Worm (Caenorhabditis elegans) whole organism, young adult: Measurements from ENCODE around the gene lbp-7.

Experiments used
- F57C9.4 ChIP-seq: sonication (generic microtip); optimal IDR thresholded peaks from 2 replicates; lab custom pipeline; 2017; ENCODE audit warnings: mild to moderate bottlenecking, missing genetic modification characterization, missing compliant biosample characterization
- hrde-1 ChIP-seq: sonication (generic microtip); optimal IDR thresholded peaks from 2 replicates; lab custom pipeline; 2016; ENCODE audit warnings: missing genetic modification characterization, mild to moderate bottlenecking, missing compliant biosample characterization, moderate library complexity, missing genotype, missing genetic modification reagents, borderline replicate concordance
- lin-35 ChIP-seq, 3 experiments: fragments of 150-350 bp in 2 of 3; sonication (generic microtip) in 1 of 3; optimal IDR thresholded peaks; 2 replicates each; lab custom pipeline; 2014 to 2018; ENCODE audit warnings: missing biosample characterization in 3 of 3, missing genetic modification characterization in 3 of 3, missing genetic modification reagents in 3 of 3
- sdz-38 ChIP-seq: sonication (generic microtip); optimal IDR thresholded peaks from 2 replicates; lab custom pipeline; 2016; ENCODE audit warnings: missing genotype, missing genetic modification characterization, missing compliant biosample characterization

DNA sequence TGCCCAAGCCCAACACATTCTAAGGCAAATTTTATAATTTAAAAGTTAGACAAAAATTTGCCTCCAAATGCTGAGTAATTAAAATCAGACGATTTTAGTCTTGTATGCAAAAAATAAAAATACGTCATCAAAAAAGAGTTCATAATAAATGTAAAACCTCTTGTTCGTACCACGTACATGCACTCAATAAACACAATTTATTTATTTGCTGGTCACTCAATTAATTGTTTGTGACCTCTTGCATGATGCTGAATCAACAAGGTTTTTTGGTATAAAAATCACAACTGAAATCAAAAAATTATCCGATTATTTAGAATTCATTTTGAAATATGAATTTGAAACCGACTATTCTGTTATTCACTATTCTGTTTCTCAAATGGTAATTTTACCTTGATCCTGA, 29.2 kb upstream of the lbp-7 start, which contains the start of gene hpx-2:
- TF ChIP-seq sdz-38 (tag; lab: Kevin White, UChicago), result no peak
- TF ChIP-seq hrde-1, result no peak
- TF ChIP-seq lin-35 (GFP tag; optimal IDR thresholded peaks at IDR 0.05; lab: Kevin White, UChicago), result no peak
- no peak for TF ChIP-seq F57C9.4 (tag; lab: Kevin White, UChicago)
